Worm (Caenorhabditis elegans) whole organism, L4 larva: ENCODE measurements around the gene col-69.
"Not testable (repeated sequence)": the region's sequence is repeated elsewhere in the genome, so short reads cannot be mapped to it uniquely, and the experiment has no call there.

Source experiments
- D1046.2 ChIP-seq: fragments of 200-800 bp; sonication (Bioruptor generic); IDR thresholded peaks from 2 replicates; pipeline ENCODE4 v1.3.6; 2022; ENCODE audit warnings: missing genetic modification characterization, missing compliant biosample characterization
- F26F4.8 ChIP-seq: fragments of 200-800 bp; sonication (Bioruptor generic); conservative IDR thresholded peaks from 2 replicates; pipeline ENCODE4 v1.3.6; 2022; ENCODE audit warnings: missing genetic modification characterization, missing compliant biosample characterization
- F37D6.2 ChIP-seq: sonication (generic microtip); optimal IDR thresholded peaks from 2 replicates; lab custom pipeline; 2016; ENCODE audit warnings: mild to moderate bottlenecking, missing genetic modification characterization, missing compliant biosample characterization
- F44E2.7 ChIP-seq: fragments of 200-800 bp; sonication (Bioruptor generic); IDR thresholded peaks from 2 replicates; pipeline ENCODE4 v2.1.2; 2022; ENCODE audit warnings: missing genetic modification characterization, missing compliant biosample characterization
- R02D3.7 ChIP-seq: fragments of 150-350 bp; sonication (generic microtip); optimal IDR thresholded peaks from 3 replicates; lab custom pipeline; 2014; ENCODE audit warnings: missing biosample characterization, missing genetic modification characterization
- Y105C5A.15 ChIP-seq: fragments of 200-800 bp; sonication (Bioruptor generic); IDR thresholded peaks from 2 replicates; pipeline ENCODE4 v1.3.6; 2022; ENCODE audit warnings: missing genetic modification characterization, missing compliant biosample characterization
- Y75B8A.6 ChIP-seq: fragments of 200-800 bp; sonication (Bioruptor generic); IDR thresholded peaks from 2 replicates; pipeline ENCODE4 v1.3.6; 2022; ENCODE audit warnings: missing genetic modification reagents, missing genetic modification characterization, missing compliant biosample characterization
- aha-1 ChIP-seq: fragments of 150-350 bp; peaks from one replicate; lab custom pipeline; 2014; ENCODE audit warnings: missing biosample characterization, missing genetic modification characterization
- ceh-28 ChIP-seq: fragments of 150-350 bp; optimal IDR thresholded peaks from 2 replicates; lab custom pipeline; 2014; ENCODE audit warnings: missing biosample characterization, missing genetic modification reagents, missing genetic modification characterization
- ceh-44 ChIP-seq: fragments of 200-800 bp; sonication (Bioruptor generic); IDR thresholded peaks from 2 replicates; pipeline ENCODE4 v1.3.6; 2022; ENCODE audit warnings: missing genetic modification reagents, missing genetic modification characterization, missing compliant biosample characterization
- ctbp-1 ChIP-seq: fragments of 200-800 bp; sonication (Bioruptor generic); IDR thresholded peaks from 2 replicates; pipeline ENCODE4 v1.3.6; 2022; ENCODE audit warnings: missing genetic modification reagents, missing genetic modification characterization, missing compliant biosample characterization
- daf-16 ChIP-seq, 3 experiments: sonication (generic microtip); optimal IDR thresholded peaks; 2 replicates each; lab custom pipeline; 2016 to 2017; ENCODE audit warnings: missing genetic modification characterization in 3 of 3, missing genetic modification reagents in 3 of 3, mild to moderate bottlenecking in 2 of 3, missing compliant biosample characterization in 2 of 3, missing biosample characterization in 1 of 3, moderate library complexity in 1 of 3
- dmd-9 ChIP-seq: fragments of 200-800 bp; sonication (Bioruptor generic); IDR thresholded peaks from 2 replicates; pipeline ENCODE4 v1.3.6; 2022; ENCODE audit warnings: missing genetic modification reagents, missing genetic modification characterization, missing compliant biosample characterization
- dpl-1 ChIP-seq: fragments of 150-350 bp; optimal IDR thresholded peaks from 2 replicates; lab custom pipeline; 2014; ENCODE audit warnings: missing biosample characterization, missing genetic modification reagents, missing genetic modification characterization
- duxl-1 ChIP-seq: sonication (generic microtip); optimal IDR thresholded peaks from 2 replicates; lab custom pipeline; 2016; ENCODE audit warnings: mild to moderate bottlenecking, missing genetic modification characterization, moderate library complexity, missing compliant biosample characterization; ENCODE audit not compliant: poor library complexity
- gei-8 ChIP-seq: fragments of 200-800 bp; sonication (Bioruptor generic); optimal IDR thresholded peaks from 2 replicates; lab custom pipeline; 2018; ENCODE audit warnings: mild to moderate bottlenecking, missing genetic modification characterization, missing compliant biosample characterization
- hlh-30 ChIP-seq: sonication (generic microtip); optimal IDR thresholded peaks from 2 replicates; lab custom pipeline; 2017; ENCODE audit warnings: antibody characterized with exemption, mild to moderate bottlenecking, missing genetic modification characterization, missing compliant biosample characterization; ENCODE audit not compliant: insufficient read depth
- jun-1 ChIP-seq: fragments of 150-350 bp; optimal IDR thresholded peaks from 2 replicates; lab custom pipeline; 2014; ENCODE audit warnings: missing biosample characterization, missing genetic modification reagents, missing genetic modification characterization
- lin-29 ChIP-seq: fragments of 200-800 bp; sonication (Bioruptor generic); IDR thresholded peaks from 2 replicates; pipeline ENCODE4 v1.3.6; 2022; ENCODE audit warnings: missing genetic modification reagents, missing genetic modification characterization, missing compliant biosample characterization
- lin-38 ChIP-seq: fragments of 200-800 bp; sonication (Bioruptor generic); IDR thresholded peaks from 2 replicates; pipeline ENCODE4 v1.3.6; 2022; ENCODE audit warnings: missing genetic modification reagents, missing genetic modification characterization, missing compliant biosample characterization
- madf-5 ChIP-seq, 2 experiments: fragments of 200-800 bp; sonication (Bioruptor generic); IDR thresholded peaks; 2 replicates each; pipeline ENCODE4 v1.3.6; 2022; ENCODE audit warnings: missing compliant biosample characterization in 2 of 2, missing genetic modification characterization in 2 of 2
- mdl-1 ChIP-seq, 2 experiments: fragments of 150-350 bp in 1 of 2; sonication (generic microtip) in 1 of 2; optimal IDR thresholded peaks; 2 replicates each; lab custom pipeline; 2014 to 2017; ENCODE audit warnings: missing biosample characterization in 2 of 2, missing genetic modification characterization in 2 of 2
- nhr-102 ChIP-seq: sonication (generic microtip); optimal IDR thresholded peaks from 2 replicates; lab custom pipeline; 2016; ENCODE audit warnings: mild to moderate bottlenecking, missing genetic modification characterization, moderate library complexity, missing compliant biosample characterization
- nhr-111 ChIP-seq: fragments of 200-800 bp; sonication (Bioruptor generic); optimal IDR thresholded peaks from 2 replicates; lab custom pipeline; 2018; ENCODE audit warnings: mild to moderate bottlenecking, missing genetic modification characterization, missing compliant biosample characterization
- nhr-28 ChIP-seq: fragments of 150-350 bp; optimal IDR thresholded peaks from 2 replicates; lab custom pipeline; 2014; ENCODE audit warnings: missing biosample characterization, missing genetic modification characterization
- nhr-42 ChIP-seq: fragments of 200-800 bp; sonication (Bioruptor generic); IDR thresholded peaks from 2 replicates; pipeline ENCODE4 v1.3.6; 2022; ENCODE audit warnings: missing genetic modification characterization, missing compliant biosample characterization
- nhr-48 ChIP-seq: sonication (generic microtip); optimal IDR thresholded peaks from 2 replicates; lab custom pipeline; 2016; ENCODE audit warnings: mild to moderate bottlenecking, missing genetic modification characterization, missing compliant biosample characterization
- nhr-6 ChIP-seq: fragments of 150-350 bp; optimal IDR thresholded peaks from 2 replicates; lab custom pipeline; 2014; ENCODE audit warnings: missing biosample characterization, missing genetic modification characterization
- nhr-77 ChIP-seq: fragments of 150-350 bp; optimal IDR thresholded peaks from 2 replicates; lab custom pipeline; 2014; ENCODE audit warnings: missing biosample characterization, missing genetic modification characterization
- pha-4 ChIP-seq, 2 experiments: fragments of 150-350 bp in 1 of 2; fragments of 200-800 bp in 1 of 2; sonication (Bioruptor generic) in 1 of 2; IDR thresholded peaks in 1 of 2; optimal IDR thresholded peaks in 1 of 2; 2 replicates each; pipeline versions ENCODE4 v1.3.6 to Lab custom; 2014 to 2022; ENCODE audit warnings: missing genetic modification characterization in 2 of 2, missing genetic modification reagents in 2 of 2, missing biosample characterization in 1 of 2, missing compliant biosample characterization in 1 of 2
- pqm-1 ChIP-seq: sonication (generic microtip); optimal IDR thresholded peaks from 2 replicates; lab custom pipeline; 2017; ENCODE audit warnings: missing biosample characterization, missing genetic modification characterization
- rbr-2 ChIP-seq: sonication (generic microtip); optimal IDR thresholded peaks from 2 replicates; lab custom pipeline; 2016; ENCODE audit warnings: missing genotype, missing genetic modification characterization, missing compliant biosample characterization
- saeg-2 ChIP-seq: fragments of 200-800 bp; sonication (Bioruptor generic); IDR thresholded peaks from 2 replicates; pipeline ENCODE4 v1.3.6; 2022; ENCODE audit warnings: missing genetic modification reagents, missing genetic modification characterization, missing compliant biosample characterization
- spr-1 ChIP-seq: sonication (generic microtip); optimal IDR thresholded peaks from 2 replicates; lab custom pipeline; 2016; ENCODE audit warnings: mild to moderate bottlenecking, missing genetic modification characterization, missing compliant biosample characterization
- tag-97 ChIP-seq: fragments of 200-800 bp; sonication (Bioruptor generic); IDR thresholded peaks from 2 replicates; pipeline ENCODE4 v1.3.6; 2022; ENCODE audit warnings: missing genetic modification characterization, missing compliant biosample characterization

Gene col-69

ce11 chrII:320783-321182 is 15.2 kb upstream of the col-69 start:
- TF ChIP-seq aha-1 (tag; lab: Kevin White, UChicago) (peak; percentile 51), spr-1 (no peak), saeg-2 (GFP tag; lab: Robert Waterston, UW) (no peak), Y105C5A.15 (GFP tag; lab: Robert Waterston, UW) (no peak)
- TF ChIP-seq, all 104 proteins: peak for 1

- TF ChIP-seq pqm-1 (tag; lab: Kevin White, UChicago) (no peak), nhr-28 (peak; percentile 58), ceh-28 (tag; lab: Kevin White, UChicago) (no peak), hlh-30 (tag; lab: Kevin White, UChicago) (peak; percentile 48), jun-1 (tag; lab: Kevin White, UChicago) (no peak), Y75B8A.6 (no peak)
- TF ChIP-seq, all 104 proteins: peak for 2
Observed at ce11 chrII:319459-319858, 13.9 kb upstream of the col-69 start, which contains the start of gene far-7. Gene far-7 (plus strand): TSS chrII:319789.

- TF ChIP-seq tag-97 (GFP tag; lab: Robert Waterston, UW) (no peak), ctbp-1 (GFP tag; lab: Robert Waterston, UW) (no peak), pha-4 (GFP tag; IDR thresholded peaks at IDR 0.05; lab: Robert Waterston, UW) (no peak), pha-4 (tag; optimal IDR thresholded peaks at IDR 0.05; lab: Kevin White, UChicago) (no peak), mdl-1 (tag; optimal IDR thresholded peaks at IDR 0.05; lab: Kevin White, UChicago) (no peak), nhr-42 (no peak), dmd-9 (no peak), daf-16 (GFP tag; optimal IDR thresholded peaks at IDR 0.05; lab: Kevin White, UChicago) (no peak), daf-16 (tag; optimal IDR thresholded peaks at IDR 0.05; lab: Kevin White, UChicago) (no peak), nhr-77 (tag; lab: Kevin White, UChicago) (no peak), ceh-44 (no peak), gei-8 (GFP tag; lab: Kevin White, UChicago) (no peak), nhr-6 (tag; lab: Kevin White, UChicago) (no peak), F37D6.2 (tag; lab: Kevin White, UChicago) (no peak), F26F4.8 (GFP tag; lab: Robert Waterston, UW) (no peak), lin-29 (GFP tag; lab: Robert Waterston, UW) (no peak), lin-38 (GFP tag; lab: Robert Waterston, UW) (no peak), nhr-111 (GFP tag; lab: Kevin White, UChicago) (no peak), duxl-1 (tag; lab: Kevin White, UChicago) (no peak), F44E2.7 (GFP tag; lab: Robert Waterston, UW) (no peak), rbr-2 (no peak)
- TF ChIP-seq, all 104 proteins: peak for 0
Observed at ce11 chrII:313540-313939, 8.0 kb upstream of the col-69 start.

- not testable (repeated sequence) for TF ChIP-seq dpl-1 (GFP tag; lab: Kevin White, UChicago); spr-1; R02D3.7 (tag; lab: Kevin White, UChicago)
Observed at ce11 chrII:312110-312509, 6.6 kb upstream of the col-69 start, which contains the start of gene mps-2. Gene mps-2 (minus strand): TSS chrII:312210.

- peak; percentile 62 for TF ChIP-seq aha-1 (tag; lab: Kevin White, UChicago)
- TF ChIP-seq madf-5 (GFP tag; IDR thresholded peaks at IDR 0.05; lab: Robert Waterston, UW): no peak
- TF ChIP-seq nhr-48: no peak
- no peak for TF ChIP-seq dmd-9
- no peak for TF ChIP-seq nhr-102 (tag; lab: Kevin White, UChicago)
- no peak for TF ChIP-seq D1046.2 (GFP tag; lab: Robert Waterston, UW)
- no peak for TF ChIP-seq saeg-2 (GFP tag; lab: Robert Waterston, UW)
Observed at ce11 chrII:307154-307553, 1.6 kb upstream of the col-69 start, which contains the start of gene K01A2.4. Gene K01A2.4 (plus strand): TSS chrII:307454.
